Worm (Caenorhabditis elegans) whole organism, late embryonic: ENCODE results near the gene C38C5.1.

Source experiments
- ama-1 ChIP-seq: fragments of 150-350 bp; optimal IDR thresholded peaks from 2 replicates; lab custom pipeline; 2014
- nhr-11 ChIP-seq: fragments of 150-350 bp; optimal IDR thresholded peaks from 2 replicates; lab custom pipeline; 2014; ENCODE audit warnings: missing biosample characterization, missing genetic modification characterization
- syd-9 ChIP-seq: sonication (generic microtip); optimal IDR thresholded peaks from 2 replicates; lab custom pipeline; 2016; ENCODE audit warnings: mild to moderate bottlenecking, missing genetic modification characterization, moderate library complexity, missing compliant biosample characterization

- TF ChIP-seq ama-1 (lab: Kevin White, UChicago) (no peak), syd-9 (tag; lab: Kevin White, UChicago) (no peak), nhr-11 (tag; lab: Kevin White, UChicago) (no peak)
Measured at ce11 chrX:5603338-5603816, 45.5 kb downstream of the C38C5.1 start, which contains the start of gene F14D12.1.
